Fruit fly (Drosophila melanogaster) whole organism, embryonic: ENCODE measurements around the gene CG31436.

ENCODE experiments used
- Antp ChIP-seq: fragments of 200-800 bp; sonication (Bioruptor generic); optimal IDR thresholded peaks from 3 replicates; lab custom pipeline; 2016; ENCODE audit warnings: missing biosample characterization, missing genetic modification characterization
- BEAF-32 ChIP-seq: fragments of 200-800 bp; sonication (Bioruptor generic); optimal IDR thresholded peaks from 3 replicates; lab custom pipeline; 2017; ENCODE audit warnings: missing biosample characterization, missing genetic modification characterization, mild to moderate bottlenecking, moderate library complexity, missing genetic modification reagents
- Bgb ChIP-seq: fragments of 200-800 bp; sonication (Bioruptor generic); IDR thresholded peaks from 2 replicates; pipeline ENCODE4 v1.3.6; 2022; ENCODE audit warnings: missing biosample characterization, missing genetic modification characterization; ENCODE audit not compliant: partially characterized antibody
- C15 ChIP-seq: fragments of 200-800 bp; sonication (Bioruptor generic); IDR thresholded peaks from 3 replicates; pipeline ENCODE4 v1.3.6; 2022; ENCODE audit warnings: missing biosample characterization, missing genetic modification characterization
- CG10147 ChIP-seq: fragments of 200-800 bp; sonication (Bioruptor generic); optimal IDR thresholded peaks from 2 replicates; lab custom pipeline; 2019; ENCODE audit warnings: missing biosample characterization, mild to moderate bottlenecking, missing genetic modification characterization, moderate library complexity
- CG11504 ChIP-seq: fragments of 200-800 bp; sonication (Bioruptor generic); optimal IDR thresholded peaks from 3 replicates; lab custom pipeline; 2019; ENCODE audit warnings: missing biosample characterization, mild to moderate bottlenecking, missing genetic modification characterization, moderate library complexity
- CG12219 ChIP-seq: fragments of 200-800 bp; sonication (Bioruptor generic); optimal IDR thresholded peaks from 3 replicates; lab custom pipeline; 2018; ENCODE audit warnings: missing biosample characterization, mild to moderate bottlenecking, missing genetic modification characterization
- CG12769 ChIP-seq: fragments of 200-800 bp; sonication (Bioruptor generic); optimal IDR thresholded peaks from 2 replicates; lab custom pipeline; 2019; ENCODE audit warnings: missing biosample characterization, mild to moderate bottlenecking, missing genetic modification characterization, moderate library complexity
- CG13287 ChIP-seq: fragments of 200-800 bp; sonication (Bioruptor generic); IDR thresholded peaks from 2 replicates; pipeline ENCODE4 v1.3.6; 2022; ENCODE audit warnings: missing biosample characterization, missing genetic modification characterization; ENCODE audit not compliant: partially characterized antibody
- CG15269 ChIP-seq: fragments of 200-800 bp; sonication (Bioruptor generic); optimal IDR thresholded peaks from 2 replicates; lab custom pipeline; 2018; ENCODE audit warnings: missing biosample characterization, mild to moderate bottlenecking, missing genetic modification characterization, moderate library complexity
- CG16813 ChIP-seq: fragments of 200-800 bp; sonication (Bioruptor generic); IDR thresholded peaks from 3 replicates; pipeline ENCODE4 v1.3.6; 2022; ENCODE audit warnings: missing biosample characterization, missing genetic modification characterization; ENCODE audit not compliant: partially characterized antibody
- CG17612 ChIP-seq: fragments of 200-800 bp; sonication (Bioruptor generic); IDR thresholded peaks from 2 replicates; pipeline ENCODE4 v1.3.6; 2022; ENCODE audit warnings: missing biosample characterization, missing genetic modification characterization
- CG18011 ChIP-seq: fragments of 200-800 bp; sonication (Bioruptor generic); optimal IDR thresholded peaks from 2 replicates; lab custom pipeline; 2017; ENCODE audit warnings: missing biosample characterization, missing genetic modification characterization, mild to moderate bottlenecking, moderate library complexity, missing genotype
- CG1832 ChIP-seq: fragments of 200-800 bp; sonication (Bioruptor generic); optimal IDR thresholded peaks from 2 replicates; lab custom pipeline; 2017; ENCODE audit warnings: missing biosample characterization, mild to moderate bottlenecking, missing genetic modification characterization, inconsistent platforms
- CG31388 ChIP-seq: fragments of 200-800 bp; sonication (Bioruptor generic); optimal IDR thresholded peaks from 2 replicates; lab custom pipeline; 2016; ENCODE audit warnings: missing biosample characterization, missing genetic modification characterization
- CG5245 ChIP-seq: fragments of 200-800 bp; sonication (Bioruptor generic); optimal IDR thresholded peaks from 3 replicates; lab custom pipeline; 2016; ENCODE audit warnings: missing biosample characterization, missing genetic modification characterization
- CG8290 ChIP-seq, 3 experiments: fragments of 200-800 bp; sonication (Bioruptor generic); optimal IDR thresholded peaks; 2 replicates each; lab custom pipeline; 2016 to 2019; ENCODE audit warnings: missing biosample characterization in 3 of 3, missing genetic modification characterization in 3 of 3, mild to moderate bottlenecking in 2 of 3, moderate library complexity in 1 of 3
- CG9609 ChIP-seq: fragments of 200-800 bp; sonication (Bioruptor generic); optimal IDR thresholded peaks from 3 replicates; lab custom pipeline; 2016; ENCODE audit warnings: missing biosample characterization, missing genetic modification characterization
- CG9817 ChIP-seq: fragments of 200-800 bp; sonication (Bioruptor generic); optimal IDR thresholded peaks from 2 replicates; lab custom pipeline; 2018; ENCODE audit warnings: missing biosample characterization, mild to moderate bottlenecking, missing genetic modification characterization, moderate library complexity
- Dip2 ChIP-seq: fragments of 200-800 bp; sonication (Bioruptor generic); IDR thresholded peaks from 2 replicates; pipeline ENCODE4 v1.3.6; 2022; ENCODE audit warnings: missing biosample characterization, missing genetic modification characterization
- E2f2 ChIP-seq: fragments of 200-800 bp; sonication (Bioruptor generic); IDR thresholded peaks from 2 replicates; pipeline ENCODE4 v1.3.6; 2022; ENCODE audit warnings: missing biosample characterization, missing genetic modification characterization
- Ets65A ChIP-seq: fragments of 200-800 bp; sonication (Bioruptor generic); peaks from one replicate; lab custom pipeline; 2016; ENCODE audit warnings: missing biosample characterization, missing genetic modification characterization
- GATAe ChIP-seq: fragments of 200-800 bp; sonication (Bioruptor generic); conservative IDR thresholded peaks from 2 replicates; pipeline ENCODE4 v1.3.6; 2022; ENCODE audit warnings: missing biosample characterization, missing genetic modification characterization
- HLH3B ChIP-seq: fragments of 200-800 bp; sonication (Bioruptor generic); IDR thresholded peaks from 2 replicates; pipeline ENCODE4 v1.3.6; 2022; ENCODE audit warnings: missing biosample characterization, missing genetic modification characterization
- Hr78 ChIP-seq, 2 experiments: fragments of 200-800 bp in 1 of 2; fragments of >200 bp in 1 of 2; sonication (Bioruptor generic) in 1 of 2; optimal IDR thresholded peaks; 2 replicates each; lab custom pipeline; 2017 to 2019; ENCODE audit warnings: missing biosample characterization in 2 of 2, missing genetic modification characterization in 2 of 2, mild to moderate bottlenecking in 1 of 2, moderate library complexity in 1 of 2
- Hsf ChIP-seq: fragments of 200-800 bp; sonication (Bioruptor generic); optimal IDR thresholded peaks from 3 replicates; lab custom pipeline; 2016; ENCODE audit warnings: missing biosample characterization, missing genetic modification characterization
- Kr ChIP-seq: fragments of 200-800 bp; sonication (Bioruptor generic); optimal IDR thresholded peaks from 2 replicates; lab custom pipeline; 2017; ENCODE audit warnings: missing biosample characterization, mild to moderate bottlenecking, missing genetic modification characterization
- Scr ChIP-seq: fragments of 200-800 bp; sonication (Bioruptor generic); IDR thresholded peaks from 2 replicates; pipeline ENCODE4 v1.3.6; 2022; ENCODE audit warnings: missing biosample characterization, missing genetic modification characterization; ENCODE audit not compliant: partially characterized antibody
- Vsx1 ChIP-seq: fragments of 200-800 bp; sonication (Bioruptor generic); optimal IDR thresholded peaks from 2 replicates; lab custom pipeline; 2017; ENCODE audit warnings: missing biosample characterization, mild to moderate bottlenecking, missing genetic modification characterization, missing genetic modification reagents
- bbx ChIP-seq: fragments of 200-800 bp; sonication (Bioruptor generic); IDR thresholded peaks from 2 replicates; pipeline ENCODE4 v1.3.6; 2022; ENCODE audit warnings: missing biosample characterization, missing genetic modification characterization; ENCODE audit not compliant: partially characterized antibody
- br ChIP-seq: fragments of >200 bp; optimal IDR thresholded peaks from 2 replicates; lab custom pipeline; 2017
- cg ChIP-seq: fragments of 200-800 bp; sonication (Bioruptor generic); optimal IDR thresholded peaks from 3 replicates; lab custom pipeline; 2019; ENCODE audit warnings: missing biosample characterization, mild to moderate bottlenecking, missing genetic modification characterization, moderate library complexity
- chinmo ChIP-seq: fragments of 200-800 bp; sonication (Bioruptor generic); IDR thresholded peaks from 4 replicates; pipeline ENCODE4 v1.3.6; 2022; ENCODE audit warnings: missing biosample characterization, missing genetic modification characterization; ENCODE audit not compliant: partially characterized antibody
- crc ChIP-seq: fragments of 200-800 bp; sonication (Bioruptor generic); optimal IDR thresholded peaks from 2 replicates; lab custom pipeline; 2016; ENCODE audit warnings: missing biosample characterization, missing genetic modification characterization
- dan ChIP-seq: fragments of 200-800 bp; sonication (Bioruptor generic); IDR thresholded peaks from 2 replicates; pipeline ENCODE4 v1.3.6; 2022; ENCODE audit warnings: missing biosample characterization, missing genetic modification characterization
- ems ChIP-seq: fragments of 200-800 bp; sonication (Bioruptor generic); optimal IDR thresholded peaks from 3 replicates; lab custom pipeline; 2016; ENCODE audit warnings: missing biosample characterization, missing genetic modification characterization
- exex ChIP-seq: fragments of 200-800 bp; sonication (Bioruptor generic); optimal IDR thresholded peaks from 4 replicates; lab custom pipeline; 2018; ENCODE audit warnings: missing biosample characterization, mild to moderate bottlenecking, missing genetic modification characterization, moderate library complexity
- eyg ChIP-seq: fragments of 200-800 bp; sonication (Bioruptor generic); optimal IDR thresholded peaks from 3 replicates; lab custom pipeline; 2016; ENCODE audit warnings: missing biosample characterization, missing genetic modification characterization
- grn ChIP-seq: fragments of 200-800 bp; sonication (Bioruptor generic); optimal IDR thresholded peaks from 3 replicates; lab custom pipeline; 2017; ENCODE audit warnings: missing biosample characterization, missing genetic modification characterization
- gt ChIP-seq: fragments of 200-800 bp; sonication (Bioruptor generic); IDR thresholded peaks from 2 replicates; pipeline ENCODE4 v1.3.6; 2022; ENCODE audit warnings: missing biosample characterization, missing genetic modification characterization
- lab ChIP-seq: fragments of 200-800 bp; sonication (Bioruptor generic); optimal IDR thresholded peaks from 3 replicates; lab custom pipeline; 2017; ENCODE audit warnings: missing biosample characterization, missing genetic modification characterization, mild to moderate bottlenecking, moderate library complexity, missing genetic modification reagents
- maf-S ChIP-seq: fragments of 200-800 bp; sonication (Bioruptor generic); optimal IDR thresholded peaks from 2 replicates; lab custom pipeline; 2016; ENCODE audit warnings: missing biosample characterization, missing genetic modification characterization
- mirr ChIP-seq: fragments of 200-800 bp; sonication (Bioruptor generic); optimal IDR thresholded peaks from 3 replicates; lab custom pipeline; 2018; ENCODE audit warnings: missing biosample characterization, mild to moderate bottlenecking, missing genetic modification characterization
- phol ChIP-seq: fragments of 200-800 bp; sonication (Bioruptor generic); optimal IDR thresholded peaks from 3 replicates; lab custom pipeline; 2018; ENCODE audit warnings: missing biosample characterization, mild to moderate bottlenecking, missing genetic modification characterization, moderate library complexity
- sqz ChIP-seq: fragments of 200-800 bp; sonication (Bioruptor generic); optimal IDR thresholded peaks from 3 replicates; lab custom pipeline; 2018; ENCODE audit warnings: missing biosample characterization, mild to moderate bottlenecking, missing genetic modification characterization
- ssp ChIP-seq: fragments of 200-800 bp; sonication (Bioruptor generic); IDR thresholded peaks from 2 replicates; pipeline ENCODE4 v1.3.6; 2022; ENCODE audit warnings: missing biosample characterization, missing genetic modification characterization
- trem ChIP-seq: fragments of 200-800 bp; optimal IDR thresholded peaks from 3 replicates; lab custom pipeline; 2019; ENCODE audit warnings: missing biosample characterization, mild to moderate bottlenecking, missing genetic modification characterization, moderate library complexity
- ttk ChIP-seq: fragments of 200-800 bp; sonication (Bioruptor generic); IDR thresholded peaks from 2 replicates; pipeline ENCODE4 v2.1.2; 2022; ENCODE audit warnings: missing biosample characterization, missing genetic modification characterization
- unpg ChIP-seq: fragments of 200-800 bp; sonication (Bioruptor generic); optimal IDR thresholded peaks from 3 replicates; lab custom pipeline; 2018; ENCODE audit warnings: missing biosample characterization, mild to moderate bottlenecking, missing genetic modification characterization, moderate library complexity
- zfh1 ChIP-seq: fragments of 200-800 bp; sonication (Bioruptor generic); IDR thresholded peaks from 3 replicates; pipeline ENCODE4 v1.3.6; 2022; ENCODE audit warnings: missing biosample characterization, missing genetic modification characterization

CG31436 gene

dm6 chr3R:25308228-25308627 lies 4.3 kb downstream of the CG31436 start, which contains the start of gene CG10550 (continued):
- TF ChIP-seq gt (GFP tag; lab: Robert Waterston, UW) = no peak
- TF ChIP-seq CG15269 (tag; lab: Kevin White, UChicago) = no peak
- no peak for TF ChIP-seq sqz (GFP tag; lab: Kevin White, UChicago)
- no peak for TF ChIP-seq crc
- TF ChIP-seq mirr (GFP tag; lab: Kevin White, UChicago) = peak; percentile 73
- no peak for TF ChIP-seq Hsf (GFP tag; lab: Kevin White, UChicago)
- no peak for TF ChIP-seq CG5245 (GFP tag; lab: Kevin White, UChicago)
- TF ChIP-seq unpg (GFP tag; lab: Kevin White, UChicago) = no peak
- peak in 1 of 2 experiments; percentile 63 for TF ChIP-seq Hr78 (GFP tag; optimal IDR thresholded peaks at IDR 0.05; lab: Kevin White, UChicago)
- TF ChIP-seq maf-S (GFP tag; lab: Kevin White, UChicago) = no peak
- TF ChIP-seq BEAF-32 (GFP tag; lab: Kevin White, UChicago) = no peak
- TF ChIP-seq CG17612 = no peak
- no peak for TF ChIP-seq dan (GFP tag; lab: Robert Waterston, UW)
- no peak for TF ChIP-seq HLH3B (GFP tag; lab: Robert Waterston, UW)
- TF ChIP-seq chinmo = peak; percentile 87; the same call in 2 of the 4 replicates
- no peak for TF ChIP-seq ssp (GFP tag; lab: Robert Waterston, UW)
- peak; percentile 41 for TF ChIP-seq exex
- TF ChIP-seq cg (GFP tag; lab: Kevin White, UChicago) = peak; percentile 61
- no peak for TF ChIP-seq CG8290 (GFP tag; optimal IDR thresholded peaks at IDR 0.05; lab: Kevin White, UChicago)
- TF ChIP-seq CG8290 (tag; optimal IDR thresholded peaks at IDR 0.05; lab: Kevin White, UChicago) = peak in 1 of 2 experiments; percentile 53
- TF ChIP-seq CG9817 (tag; lab: Kevin White, UChicago) = no peak
- no peak for TF ChIP-seq eyg (GFP tag; lab: Kevin White, UChicago)
- no peak for TF ChIP-seq Antp
- no peak for TF ChIP-seq CG11504 (tag; lab: Kevin White, UChicago)
- TF ChIP-seq CG16813 (GFP tag; lab: Robert Waterston, UW) = no peak
- no peak for TF ChIP-seq Bgb (GFP tag; lab: Robert Waterston, UW)
- TF ChIP-seq CG12769 (tag; lab: Kevin White, UChicago) = peak; percentile 51
- no peak for TF ChIP-seq GATAe (GFP tag; lab: Robert Waterston, UW)
- TF ChIP-seq br (lab: Kevin White, UChicago) = no peak
- TF ChIP-seq Kr (GFP tag; lab: Kevin White, UChicago) = no peak
- no peak for TF ChIP-seq C15 (GFP tag; lab: Robert Waterston, UW)
- TF ChIP-seq zfh1 = no peak
- no peak for TF ChIP-seq CG31388
- TF ChIP-seq Dip2 (GFP tag; lab: Robert Waterston, UW) = no peak
- TF ChIP-seq CG9609 = no peak
- no peak for TF ChIP-seq bbx (GFP tag; lab: Robert Waterston, UW)

- no peak for TF ChIP-seq phol (tag; lab: Kevin White, UChicago)
- TF ChIP-seq Vsx1 (GFP tag; lab: Kevin White, UChicago) = peak; percentile 33
- TF ChIP-seq CG18011 (GFP tag; lab: Kevin White, UChicago) = no peak
- peak; percentile 53 for TF ChIP-seq lab (GFP tag; lab: Kevin White, UChicago)
- TF ChIP-seq zfh1 = no peak
- TF ChIP-seq ttk (GFP tag; lab: Robert Waterston, UW) = no peak
- peak; percentile 97 for TF ChIP-seq exex
- TF ChIP-seq grn (GFP tag; lab: Kevin White, UChicago) = peak; percentile 38
- no peak for TF ChIP-seq CG13287 (GFP tag; lab: Robert Waterston, UW)
- TF ChIP-seq Scr = no peak
- peak; percentile 19 for TF ChIP-seq CG12769 (tag; lab: Kevin White, UChicago)
- TF ChIP-seq cg (GFP tag; lab: Kevin White, UChicago) = no peak
- 0 out of 2 replicates have a peak, but pooled peaks have one; percentile 21 for TF ChIP-seq GATAe (GFP tag; lab: Robert Waterston, UW)
- no peak for TF ChIP-seq E2f2 (GFP tag; lab: Robert Waterston, UW)
- TF ChIP-seq CG12219 (GFP tag; lab: Kevin White, UChicago) = no peak
- no peak for TF ChIP-seq ems
- no peak for TF ChIP-seq trem (tag; lab: Kevin White, UChicago)
- no peak for TF ChIP-seq Ets65A (GFP tag; lab: Kevin White, UChicago)
- TF ChIP-seq CG1832 (GFP tag; lab: Kevin White, UChicago) = no peak
- no peak for TF ChIP-seq CG10147 (GFP tag; lab: Kevin White, UChicago)
- TF ChIP-seq mirr (GFP tag; lab: Kevin White, UChicago) = peak; percentile 64
Observed at dm6 chr3R:25309175-25309574, 5.2 kb downstream of the CG31436 start.
